Fruit fly (Drosophila melanogaster) whole organism, embryonic: ENCODE measurements around the gene Top3beta.

ENCODE experiments used
- Atf-2 ChIP-seq: fragments of 200-800 bp; sonication (Bioruptor generic); optimal IDR thresholded peaks from 2 replicates; lab custom pipeline; 2016; ENCODE audit warnings: missing biosample characterization, missing genetic modification characterization
- CG11695 ChIP-seq: fragments of 200-800 bp; sonication (Bioruptor generic); IDR thresholded peaks from 3 replicates; pipeline ENCODE4 v1.3.6; 2022; ENCODE audit warnings: missing biosample characterization, missing genetic modification characterization
- CG12155 ChIP-seq: fragments of 200-800 bp; sonication (Bioruptor generic); optimal IDR thresholded peaks from 3 replicates; lab custom pipeline; 2016; ENCODE audit warnings: missing biosample characterization, missing genetic modification characterization
- CG1233 ChIP-seq: fragments of 200-800 bp; sonication (Bioruptor generic); optimal IDR thresholded peaks from 4 replicates; lab custom pipeline; 2018; ENCODE audit warnings: missing biosample characterization, mild to moderate bottlenecking, missing genetic modification characterization
- CG13775 ChIP-seq: fragments of 200-800 bp; sonication (Bioruptor generic); optimal IDR thresholded peaks from 3 replicates; lab custom pipeline; 2017; ENCODE audit warnings: missing biosample characterization, mild to moderate bottlenecking, missing genetic modification characterization
- CG14050 ChIP-seq: fragments of 200-800 bp; sonication (Bioruptor generic); IDR thresholded peaks from 3 replicates; pipeline ENCODE4 v1.3.6; 2022; ENCODE audit warnings: missing biosample characterization, missing genetic modification characterization
- CG15479 ChIP-seq: fragments of 200-800 bp; sonication (Bioruptor generic); optimal IDR thresholded peaks from 3 replicates; lab custom pipeline; 2019; ENCODE audit warnings: missing biosample characterization, mild to moderate bottlenecking, missing genetic modification characterization, moderate library complexity
- CG1647 ChIP-seq: fragments of 200-800 bp; sonication (Bioruptor generic); optimal IDR thresholded peaks from 3 replicates; lab custom pipeline; 2016; ENCODE audit warnings: missing biosample characterization, missing genetic modification characterization
- CG16863 ChIP-seq: fragments of 200-800 bp; sonication (Bioruptor generic); optimal IDR thresholded peaks from 3 replicates; lab custom pipeline; 2016; ENCODE audit warnings: missing biosample characterization, missing genetic modification characterization
- CG17186 ChIP-seq: fragments of 200-800 bp; sonication (Bioruptor generic); optimal IDR thresholded peaks from 3 replicates; lab custom pipeline; 2017; ENCODE audit warnings: missing biosample characterization, missing genetic modification reagents, missing genetic modification characterization
- CG17829 ChIP-seq: fragments of 200-800 bp; optimal IDR thresholded peaks from 2 replicates; lab custom pipeline; 2019; ENCODE audit warnings: missing biosample characterization, mild to moderate bottlenecking, missing genetic modification characterization, moderate library complexity
- CG18011 ChIP-seq: fragments of 200-800 bp; sonication (Bioruptor generic); optimal IDR thresholded peaks from 2 replicates; lab custom pipeline; 2017; ENCODE audit warnings: missing biosample characterization, missing genetic modification characterization, mild to moderate bottlenecking, moderate library complexity, missing genotype
- CG18764 ChIP-seq: fragments of 200-800 bp; sonication (Bioruptor generic); optimal IDR thresholded peaks from 3 replicates; lab custom pipeline; 2016; ENCODE audit warnings: missing biosample characterization, missing genetic modification characterization
- CG31365 ChIP-seq: fragments of 200-800 bp; sonication (Bioruptor generic); optimal IDR thresholded peaks from 2 replicates; lab custom pipeline; 2018; ENCODE audit warnings: missing biosample characterization, mild to moderate bottlenecking, missing genetic modification characterization
- CG31441 ChIP-seq: fragments of 200-800 bp; sonication (Bioruptor generic); IDR thresholded peaks from 2 replicates; pipeline ENCODE4 v1.3.6; 2022; ENCODE audit warnings: missing biosample characterization, missing genetic modification characterization
- CG42726 ChIP-seq: fragments of 200-800 bp; sonication (Bioruptor generic); IDR thresholded peaks from 2 replicates; pipeline ENCODE4 v1.3.6; 2022; ENCODE audit warnings: missing biosample characterization, missing genetic modification characterization; ENCODE audit not compliant: partially characterized antibody
- CG4820 ChIP-seq: fragments of 200-800 bp; sonication (Bioruptor generic); optimal IDR thresholded peaks from 3 replicates; lab custom pipeline; 2016; ENCODE audit warnings: missing biosample characterization, missing genetic modification characterization
- CG7963 ChIP-seq: fragments of 200-800 bp; sonication (Bioruptor generic); IDR thresholded peaks from 3 replicates; pipeline ENCODE4 v1.3.6; 2022; ENCODE audit warnings: missing biosample characterization, missing genetic modification characterization; ENCODE audit not compliant: partially characterized antibody
- Dip3 ChIP-seq: fragments of 200-800 bp; sonication (Bioruptor generic); optimal IDR thresholded peaks from 3 replicates; lab custom pipeline; 2016; ENCODE audit warnings: missing biosample characterization, missing genetic modification characterization
- Gsc ChIP-seq: fragments of 200-800 bp; sonication (Bioruptor generic); IDR thresholded peaks from 2 replicates; pipeline ENCODE4 v1.3.6; 2022; ENCODE audit warnings: missing biosample characterization, missing genetic modification characterization
- Hr3 ChIP-seq: fragments of 200-800 bp; sonication (Bioruptor generic); optimal IDR thresholded peaks from 3 replicates; lab custom pipeline; 2016; ENCODE audit warnings: missing biosample characterization, missing genetic modification characterization
- Hr78 ChIP-seq, 2 experiments: fragments of 200-800 bp in 1 of 2; fragments of >200 bp in 1 of 2; sonication (Bioruptor generic) in 1 of 2; optimal IDR thresholded peaks; 2 replicates each; lab custom pipeline; 2017 to 2019; ENCODE audit warnings: missing biosample characterization in 2 of 2, missing genetic modification characterization in 2 of 2, mild to moderate bottlenecking in 1 of 2, moderate library complexity in 1 of 2
- Lhr ChIP-seq: fragments of 200-800 bp; sonication (Bioruptor generic); optimal IDR thresholded peaks from 3 replicates; lab custom pipeline; 2017; ENCODE audit warnings: mild to moderate bottlenecking, missing biosample characterization, missing genetic modification reagents, missing genetic modification characterization
- Lim3 ChIP-seq: fragments of 200-800 bp; sonication (Bioruptor generic); IDR thresholded peaks from 2 replicates; pipeline ENCODE4 v1.3.6; 2022; ENCODE audit warnings: missing biosample characterization, missing genetic modification characterization
- Mad ChIP-seq: fragments of 200-800 bp; sonication (Bioruptor generic); optimal IDR thresholded peaks from 2 replicates; lab custom pipeline; 2016; ENCODE audit warnings: missing biosample characterization, missing genetic modification characterization
- Nf-YA ChIP-seq: fragments of 200-800 bp; sonication (Bioruptor generic); IDR thresholded peaks from 2 replicates; pipeline ENCODE4 v1.3.6; 2022; ENCODE audit warnings: missing biosample characterization, missing genetic modification characterization
- PHDP ChIP-seq: fragments of 200-800 bp; sonication (Bioruptor generic); optimal IDR thresholded peaks from 3 replicates; lab custom pipeline; 2018; ENCODE audit warnings: missing biosample characterization, mild to moderate bottlenecking, missing genetic modification characterization, moderate library complexity
- Six4 ChIP-seq: fragments of 200-800 bp; sonication (Bioruptor generic); optimal IDR thresholded peaks from 2 replicates; lab custom pipeline; 2016; ENCODE audit warnings: missing biosample characterization, missing genetic modification characterization
- Sox100B ChIP-seq: fragments of 200-800 bp; sonication (Bioruptor generic); optimal IDR thresholded peaks from 3 replicates; lab custom pipeline; 2018; ENCODE audit warnings: missing biosample characterization, mild to moderate bottlenecking, missing genetic modification characterization
- Sry-δ ChIP-seq: fragments of 200-800 bp; sonication (Bioruptor generic); optimal IDR thresholded peaks from 2 replicates; lab custom pipeline; 2016; ENCODE audit warnings: missing biosample characterization, missing genetic modification characterization
- TFAM ChIP-seq: fragments of 200-800 bp; sonication (Bioruptor generic); optimal IDR thresholded peaks from 2 replicates; lab custom pipeline; 2017; ENCODE audit warnings: missing biosample characterization, missing genetic modification characterization, inconsistent platforms
- da ChIP-seq: fragments of 200-800 bp; sonication (Bioruptor generic); optimal IDR thresholded peaks from 2 replicates; lab custom pipeline; 2016; ENCODE audit warnings: missing biosample characterization, missing genetic modification characterization
- dmrt11E ChIP-seq: fragments of 200-800 bp; sonication (Bioruptor generic); optimal IDR thresholded peaks from 3 replicates; lab custom pipeline; 2018; ENCODE audit warnings: missing biosample characterization, mild to moderate bottlenecking, missing genetic modification characterization, moderate library complexity
- esg ChIP-seq: fragments of 200-800 bp; sonication (Bioruptor generic); conservative IDR thresholded peaks from 2 replicates; pipeline ENCODE4 v1.3.6; 2022; ENCODE audit warnings: missing biosample characterization, missing genetic modification characterization
- fd102C ChIP-seq: fragments of 200-800 bp; sonication (Bioruptor generic); optimal IDR thresholded peaks from 2 replicates; lab custom pipeline; 2018; ENCODE audit warnings: missing biosample characterization, mild to moderate bottlenecking, missing genetic modification characterization, moderate library complexity
- gcm2 ChIP-seq: fragments of 200-800 bp; sonication (Bioruptor generic); optimal IDR thresholded peaks from 2 replicates; lab custom pipeline; 2016; ENCODE audit warnings: missing biosample characterization, missing genetic modification characterization
- gem ChIP-seq: fragments of 200-800 bp; sonication (Bioruptor generic); optimal IDR thresholded peaks from 2 replicates; lab custom pipeline; 2019; ENCODE audit warnings: missing biosample characterization, mild to moderate bottlenecking, missing genetic modification characterization, moderate library complexity
- grau ChIP-seq: fragments of 200-800 bp; optimal IDR thresholded peaks from 3 replicates; lab custom pipeline; 2019; ENCODE audit warnings: missing biosample characterization, mild to moderate bottlenecking, missing genetic modification characterization, moderate library complexity
- ham ChIP-seq: fragments of 200-800 bp; sonication (Bioruptor generic); IDR thresholded peaks from 2 replicates; pipeline ENCODE4 v1.3.6; 2022; ENCODE audit warnings: missing biosample characterization, missing genetic modification characterization
- jing ChIP-seq: fragments of 200-800 bp; sonication (Bioruptor generic); optimal IDR thresholded peaks from 2 replicates; lab custom pipeline; 2018; ENCODE audit warnings: missing biosample characterization, mild to moderate bottlenecking, missing genetic modification characterization
- nau ChIP-seq: fragments of 200-800 bp; sonication (Bioruptor generic); optimal IDR thresholded peaks from 3 replicates; lab custom pipeline; 2017; ENCODE audit warnings: missing biosample characterization, mild to moderate bottlenecking, missing genetic modification characterization, missing genetic modification reagents
- otp ChIP-seq: fragments of 200-800 bp; sonication (Bioruptor generic); IDR thresholded peaks from 3 replicates; pipeline ENCODE4, ENCODE4 v1.3.6; 2022; ENCODE audit warnings: missing biosample characterization, missing genetic modification characterization
- p53 ChIP-seq: fragments of 200-800 bp; sonication (Bioruptor generic); optimal IDR thresholded peaks from 2 replicates; lab custom pipeline; 2016; ENCODE audit warnings: missing biosample characterization, missing genetic modification characterization
- pan ChIP-seq, 4 experiments: fragments of >200 bp in 3 of 4; fragments of 200-800 bp in 1 of 4; sonication (Bioruptor generic) in 1 of 4; optimal IDR thresholded peaks in 3 of 4; IDR thresholded peaks in 1 of 4; 2 replicates each; pipeline versions ENCODE4 v1.3.6 to Lab custom; 2017 to 2022; ENCODE audit warnings: missing biosample characterization in 2 of 4, missing genetic modification characterization in 2 of 4, mixed read lengths in 1 of 4
- sens ChIP-seq: fragments of 200-800 bp; sonication (Bioruptor generic); peaks from one replicate; lab custom pipeline; 2016; ENCODE audit warnings: missing biosample characterization, missing genetic modification characterization
- slp2 ChIP-seq: fragments of 200-800 bp; sonication (Bioruptor generic); optimal IDR thresholded peaks from 2 replicates; lab custom pipeline; 2016; ENCODE audit warnings: missing biosample characterization, missing genetic modification characterization
- tll ChIP-seq, 2 experiments: fragments of 200-800 bp in 1 of 2; fragments of >200 bp in 1 of 2; sonication (Bioruptor generic) in 1 of 2; optimal IDR thresholded peaks; 2 replicates each; lab custom pipeline; 2017 to 2019; ENCODE audit warnings: missing biosample characterization in 2 of 2, missing genetic modification characterization in 2 of 2, mild to moderate bottlenecking in 1 of 2, moderate library complexity in 1 of 2
- usp ChIP-seq: fragments of >200 bp; optimal IDR thresholded peaks from 2 replicates; lab custom pipeline; 2017; ENCODE audit warnings: missing biosample characterization, missing genetic modification characterization
- yki ChIP-seq: fragments of >200 bp; optimal IDR thresholded peaks from 3 replicates; lab custom pipeline; 2018
- zf30C ChIP-seq: fragments of 200-800 bp; sonication (Bioruptor generic); optimal IDR thresholded peaks from 3 replicates; lab custom pipeline; 2018; ENCODE audit warnings: missing biosample characterization, mild to moderate bottlenecking, missing genetic modification characterization

Top3beta gene

DNA sequence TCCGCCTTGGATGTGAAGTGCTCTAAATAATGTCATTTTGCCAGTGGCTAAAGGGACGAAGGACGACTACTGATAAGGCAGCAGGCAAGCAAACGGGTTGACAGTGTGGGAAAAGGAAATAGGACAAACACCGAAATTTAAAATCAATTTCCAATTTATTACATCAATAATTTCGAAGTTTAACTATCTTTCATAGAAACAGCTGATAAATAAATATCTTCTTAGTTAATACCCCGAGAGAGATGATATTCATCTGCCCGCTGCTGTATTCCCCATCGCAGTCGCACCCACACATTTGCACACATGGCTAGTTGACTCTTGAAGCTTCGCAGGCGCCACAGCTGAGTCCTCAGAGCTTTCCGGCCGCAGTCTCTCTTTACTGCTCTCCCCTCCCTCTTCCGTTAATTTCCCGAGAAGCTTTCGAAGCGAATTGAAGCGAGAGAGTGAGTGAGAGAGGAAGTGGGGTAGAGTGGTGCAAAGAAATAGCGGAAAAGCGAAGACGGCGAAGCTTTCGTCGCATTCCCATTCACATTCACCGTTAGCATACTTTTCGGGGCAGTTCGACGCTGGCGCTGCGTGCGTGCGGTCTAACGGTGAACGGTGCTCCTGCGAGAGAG, 29.2 kb upstream of the Top3beta start (continued):
- TF ChIP-seq slp2 (GFP tag; lab: Kevin White, UChicago) = no peak
- no peak for TF ChIP-seq Nf-YA (GFP tag; lab: Robert Waterston, UW)
- no peak for TF ChIP-seq otp
- TF ChIP-seq CG16863 = peak; percentile 46
- no peak for TF ChIP-seq CG17829 (tag; lab: Kevin White, UChicago)
- peak; percentile 41 for TF ChIP-seq CG13775 (GFP tag; lab: Kevin White, UChicago)
- TF ChIP-seq tll (GFP tag; optimal IDR thresholded peaks at IDR 0.05; lab: Kevin White, UChicago) = no peak
- TF ChIP-seq CG1647 (GFP tag; lab: Kevin White, UChicago) = no peak
- no peak for TF ChIP-seq Atf-2 (GFP tag; lab: Kevin White, UChicago)
- TF ChIP-seq Gsc (GFP tag; lab: Robert Waterston, UW) = no peak
- TF ChIP-seq jing (GFP tag; lab: Kevin White, UChicago) = no peak
- peak; percentile 67 for TF ChIP-seq PHDP (tag; lab: Kevin White, UChicago)
- no peak for TF ChIP-seq CG18011 (GFP tag; lab: Kevin White, UChicago)
- no peak for TF ChIP-seq CG12155
- peak; percentile 61 for TF ChIP-seq CG1233 (GFP tag; lab: Kevin White, UChicago)
- TF ChIP-seq Mad (GFP tag; lab: Kevin White, UChicago) = no peak
- TF ChIP-seq Sry-δ = no peak
- TF ChIP-seq da (GFP tag; lab: Kevin White, UChicago) = no peak
- peak; percentile 28 for TF ChIP-seq Six4 (GFP tag; lab: Kevin White, UChicago)
- no peak for TF ChIP-seq p53 (GFP tag; lab: Kevin White, UChicago)
- TF ChIP-seq sens (GFP tag; lab: Kevin White, UChicago) = peak; percentile 79
- no peak for TF ChIP-seq Hr78 (GFP tag; optimal IDR thresholded peaks at IDR 0.05; lab: Kevin White, UChicago)
- TF ChIP-seq gem (tag; lab: Kevin White, UChicago) = peak; percentile 66
- peak; percentile 51 for TF ChIP-seq CG31441
- no peak for TF ChIP-seq Sox100B
- no peak for TF ChIP-seq zf30C (GFP tag; lab: Kevin White, UChicago)
- TF ChIP-seq Hr3 = peak; percentile 28
- no peak; the same call in 1 of the 2 replicates for TF ChIP-seq ham (GFP tag; lab: Robert Waterston, UW)
- TF ChIP-seq CG18764 = no peak
- no peak for TF ChIP-seq Lhr (GFP tag; lab: Kevin White, UChicago)
- no peak for TF ChIP-seq fd102C (GFP tag; lab: Kevin White, UChicago)
- TF ChIP-seq Lim3 (GFP tag; lab: Robert Waterston, UW) = no peak
- no peak for TF ChIP-seq CG15479 (GFP tag; lab: Kevin White, UChicago)
- TF ChIP-seq TFAM = no peak
- peak; percentile 79 for TF ChIP-seq CG11695 (GFP tag; lab: Robert Waterston, UW)
- TF ChIP-seq dmrt11E (tag; lab: Kevin White, UChicago) = no peak
- peak; percentile 62 for TF ChIP-seq esg (GFP tag; lab: Robert Waterston, UW)
- TF ChIP-seq CG17186 = no peak
- no peak for TF ChIP-seq CG31365
- TF ChIP-seq usp (GFP tag; lab: Kevin White, UChicago) = no peak
- TF ChIP-seq CG4820 (GFP tag; lab: Kevin White, UChicago) = peak; percentile 10
- no peak for TF ChIP-seq nau (GFP tag; lab: Kevin White, UChicago)
- TF ChIP-seq CG14050 (GFP tag; lab: Robert Waterston, UW) = peak; percentile 60
- TF ChIP-seq Dip3 = peak; percentile 36
- TF ChIP-seq CG7963 = no peak
- no peak for TF ChIP-seq yki
- TF ChIP-seq grau (tag; lab: Kevin White, UChicago) = peak; percentile 66
- TF ChIP-seq gcm2 (GFP tag; lab: Kevin White, UChicago) = peak; percentile 3
- TF ChIP-seq CG42726 (GFP tag; lab: Robert Waterston, UW) = no peak
- TF ChIP-seq pan (optimal IDR thresholded peaks at IDR 0.05; lab: Kevin White, UChicago) = no peak
- TF ChIP-seq pan (GFP tag; optimal IDR thresholded peaks at IDR 0.05 in 1 of 2, IDR thresholded peaks at IDR 0.05 in 1 of 2) = peak in 1 of 2 experiments; percentile 81
